Worm (Caenorhabditis elegans) whole organism, L1 larva: Measurements from ENCODE around the gene C14C10.10.

Source experiments
- alr-1 ChIP-seq: fragments of 200-800 bp; sonication (Bioruptor generic); optimal IDR thresholded peaks from 2 replicates; lab custom pipeline; 2018; ENCODE audit warnings: borderline replicate concordance, mild to moderate bottlenecking, missing genetic modification characterization, missing compliant biosample characterization
- efl-1 ChIP-seq, 4 experiments: fragments of 150-350 bp; optimal IDR thresholded peaks in 3 of 4; peaks in 1 of 4; 1 replicate in 1 of 4; 2 replicates in 3 of 4; lab custom pipeline; 2014; ENCODE audit warnings: missing biosample characterization in 2 of 4, missing genetic modification characterization in 2 of 4, missing genetic modification reagents in 2 of 4
- lin-13 ChIP-seq: fragments of 150-350 bp; optimal IDR thresholded peaks from 2 replicates; lab custom pipeline; 2014; ENCODE audit warnings: missing biosample characterization, missing genetic modification reagents, missing genetic modification characterization
- ztf-11 ChIP-seq, 2 experiments: sonication (generic microtip); optimal IDR thresholded peaks; 2 replicates each; lab custom pipeline; 2016 to 2017; ENCODE audit warnings: missing genetic modification characterization in 2 of 2, missing biosample characterization in 1 of 2, missing compliant biosample characterization in 1 of 2

DNA sequence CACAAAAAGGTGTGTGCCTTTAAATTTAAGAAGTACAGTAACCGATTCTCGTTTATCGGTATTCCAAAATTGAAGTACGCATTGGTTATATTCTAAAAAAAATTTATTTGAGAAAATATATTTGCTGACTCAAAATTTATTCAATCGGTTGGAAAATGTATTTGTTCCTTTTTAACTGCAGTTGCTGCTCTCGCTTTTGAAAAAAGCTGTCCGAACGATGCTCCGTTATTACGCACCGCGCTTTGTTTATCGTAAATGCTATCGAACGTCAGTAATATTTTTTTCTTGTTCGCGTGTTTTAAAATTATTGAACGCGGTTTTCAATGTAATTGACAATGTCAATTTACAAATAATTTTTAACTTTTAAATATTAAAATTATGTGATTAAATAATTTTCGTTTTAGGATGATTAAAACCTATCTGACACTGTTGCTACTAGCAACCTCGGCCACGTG lies 38.6 kb downstream of the C14C10.10 start, which contains the start of gene sel-1:
- TF ChIP-seq lin-13 (no peak), ztf-11 (tag; optimal IDR thresholded peaks at IDR 0.05; lab: Kevin White, UChicago) (no peak), alr-1 (tag; lab: Kevin White, UChicago) (no peak), efl-1 (optimal IDR thresholded peaks at IDR 0.05; lab: Kevin White, UChicago) (peak in 1 of 2 experiments; percentile 41), efl-1 (GFP tag; optimal IDR thresholded peaks at IDR 0.05 in 1 of 2; lab: Kevin White, UChicago) (peak in 1 of 2 experiments; percentile 40)
